Worm (Caenorhabditis elegans) whole organism, young adult: ENCODE data around the gene T08H10.3.

Experiments
- F49E8.2 ChIP-seq: sonication (generic microtip); optimal IDR thresholded peaks from 3 replicates; lab custom pipeline; 2017; ENCODE audit warnings: missing genetic modification characterization, mild to moderate bottlenecking, missing compliant biosample characterization, antibody characterized with exemption, moderate library complexity; ENCODE audit not compliant: insufficient read depth
- Y53F4B.3 ChIP-seq: fragments of 200-800 bp; sonication (Bioruptor generic); IDR thresholded peaks from 2 replicates; pipeline ENCODE4 v1.3.6; 2022; ENCODE audit warnings: missing genetic modification reagents, missing genetic modification characterization, missing compliant biosample characterization
- ceh-91 ChIP-seq: fragments of 200-800 bp; sonication (Bioruptor generic); IDR thresholded peaks from 2 replicates; pipeline ENCODE4 v1.3.6; 2022; ENCODE audit warnings: missing genetic modification reagents, missing genetic modification characterization, missing compliant biosample characterization
- chd-7 ChIP-seq: sonication (generic microtip); optimal IDR thresholded peaks from 2 replicates; lab custom pipeline; 2016; ENCODE audit warnings: mild to moderate bottlenecking, missing genetic modification characterization, moderate library complexity, missing compliant biosample characterization
- lsy-27 ChIP-seq: sonication (generic microtip); optimal IDR thresholded peaks from 2 replicates; lab custom pipeline; 2017; ENCODE audit warnings: missing genetic modification characterization, mild to moderate bottlenecking, missing compliant biosample characterization, antibody characterized with exemption, missing genotype, borderline replicate concordance; ENCODE audit not compliant: insufficient read depth
- mel-28 ChIP-seq: sonication (generic microtip); optimal IDR thresholded peaks from 2 replicates; lab custom pipeline; 2016; ENCODE audit warnings: borderline replicate concordance, mild to moderate bottlenecking, missing genetic modification characterization, missing compliant biosample characterization
- pha-4 ChIP-seq: fragments of 150-350 bp; sonication (generic microtip); optimal IDR thresholded peaks from 2 replicates; lab custom pipeline; 2014; ENCODE audit warnings: missing biosample characterization, missing genetic modification reagents, missing genetic modification characterization
- sdz-38 ChIP-seq: sonication (generic microtip); optimal IDR thresholded peaks from 2 replicates; lab custom pipeline; 2016; ENCODE audit warnings: missing genotype, missing genetic modification characterization, missing compliant biosample characterization
- sea-2 ChIP-seq: fragments of 200-800 bp; sonication (Bioruptor generic); IDR thresholded peaks from 2 replicates; pipeline ENCODE4 v1.3.6; 2022; ENCODE audit warnings: missing genetic modification characterization, missing compliant biosample characterization
- snpc-4 ChIP-seq, 5 experiments: fragments of 150-350 bp in 1 of 5; sonication (generic microtip) in 4 of 5; optimal IDR thresholded peaks; 2 replicates each; lab custom pipeline; 2014 to 2018; ENCODE audit warnings: missing genetic modification characterization in 5 of 5, missing biosample characterization in 3 of 5, antibody characterized with exemption in 2 of 5, mild to moderate bottlenecking in 2 of 5, missing compliant biosample characterization in 2 of 5, missing genotype in 2 of 5, moderate library complexity in 2 of 5, missing genetic modification reagents in 1 of 5
- unc-130 ChIP-seq: sonication (generic microtip); optimal IDR thresholded peaks from 2 replicates; lab custom pipeline; 2016; ENCODE audit warnings: missing genetic modification reagents, missing genetic modification characterization, missing compliant biosample characterization
- ztf-28 ChIP-seq: fragments of 200-800 bp; sonication (Bioruptor generic); IDR thresholded peaks from 2 replicates; pipeline ENCODE4 v1.3.6; 2022; ENCODE audit warnings: missing genetic modification reagents, missing genetic modification characterization, missing compliant biosample characterization

DNA sequence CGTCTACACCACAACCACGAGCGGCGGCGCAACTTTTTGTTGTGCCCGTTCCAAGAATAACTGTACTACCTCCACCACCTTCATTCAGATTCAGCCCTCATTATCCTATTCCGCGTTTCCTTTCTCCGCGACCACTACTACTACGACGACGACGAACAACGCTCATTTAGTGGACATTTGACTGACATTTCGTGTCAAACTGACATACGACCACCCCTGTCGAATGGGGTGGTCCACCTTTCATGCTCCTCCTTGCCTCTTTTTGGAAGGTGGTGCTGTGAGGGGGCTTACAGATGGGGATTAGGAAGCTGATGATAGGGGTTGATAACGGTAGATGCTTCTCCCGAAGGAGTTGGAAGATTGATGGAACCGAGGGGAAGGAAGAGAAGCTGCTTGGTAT, 36.0 kb downstream of the T08H10.3 start:
- TF ChIP-seq sea-2 (no peak), snpc-4 (GFP tag; optimal IDR thresholded peaks at IDR 0.05; lab: Kevin White, UChicago) (no peak), snpc-4 (tag; optimal IDR thresholded peaks at IDR 0.05; lab: Kevin White, UChicago) (no peak), sdz-38 (tag; lab: Kevin White, UChicago) (no peak), mel-28 (tag; lab: Kevin White, UChicago) (no peak), ztf-28 (GFP tag; lab: Robert Waterston, UW) (no peak), unc-130 (GFP tag; lab: Kevin White, UChicago) (no peak), lsy-27 (tag; lab: Kevin White, UChicago) (no peak), ceh-91 (GFP tag; lab: Robert Waterston, UW) (no peak), chd-7 (no peak), Y53F4B.3 (GFP tag; lab: Robert Waterston, UW) (no peak), F49E8.2 (no peak), pha-4 (tag; lab: Kevin White, UChicago) (no peak)
